Fruit fly (Drosophila melanogaster) whole organism, embryonic: Measurements from ENCODE around the gene Tsf2.

Experiments
- Awh ChIP-seq: fragments of 200-800 bp; sonication (Bioruptor generic); IDR thresholded peaks from 2 replicates; pipeline ENCODE4, ENCODE4 v1.3.6; 2022; ENCODE audit warnings: missing biosample characterization, missing genetic modification characterization
- CG11696 ChIP-seq: fragments of 200-800 bp; sonication (Bioruptor generic); IDR thresholded peaks from 2 replicates; pipeline ENCODE4 v1.3.6; 2022; ENCODE audit warnings: missing biosample characterization, missing genetic modification characterization
- CG12659 ChIP-seq: fragments of 200-800 bp; sonication (Bioruptor generic); optimal IDR thresholded peaks from 3 replicates; lab custom pipeline; 2017; ENCODE audit warnings: mild to moderate bottlenecking, missing biosample characterization, missing genetic modification reagents, missing genetic modification characterization
- CG13123 ChIP-seq: fragments of 200-800 bp; sonication (Bioruptor generic); optimal IDR thresholded peaks from 2 replicates; lab custom pipeline; 2016; ENCODE audit warnings: missing biosample characterization, missing genetic modification characterization
- CG16815 ChIP-seq: fragments of 200-800 bp; sonication (Bioruptor generic); optimal IDR thresholded peaks from 3 replicates; lab custom pipeline; 2017; ENCODE audit warnings: missing biosample characterization, mild to moderate bottlenecking, missing genetic modification characterization
- CG17802 ChIP-seq: fragments of 200-800 bp; sonication (Bioruptor generic); optimal IDR thresholded peaks from 2 replicates; lab custom pipeline; 2018; ENCODE audit warnings: missing biosample characterization, mild to moderate bottlenecking, missing genetic modification characterization, moderate library complexity
- CG17829 ChIP-seq: fragments of 200-800 bp; optimal IDR thresholded peaks from 2 replicates; lab custom pipeline; 2019; ENCODE audit warnings: missing biosample characterization, mild to moderate bottlenecking, missing genetic modification characterization, moderate library complexity
- CG18011 ChIP-seq: fragments of 200-800 bp; sonication (Bioruptor generic); optimal IDR thresholded peaks from 2 replicates; lab custom pipeline; 2017; ENCODE audit warnings: missing biosample characterization, missing genetic modification characterization, mild to moderate bottlenecking, moderate library complexity, missing genotype
- CG2120 ChIP-seq: fragments of 200-800 bp; sonication (Bioruptor generic); optimal IDR thresholded peaks from 3 replicates; lab custom pipeline; 2016; ENCODE audit warnings: missing biosample characterization, missing genetic modification characterization
- CG2199 ChIP-seq: fragments of 200-800 bp; sonication (Bioruptor generic); IDR thresholded peaks from 3 replicates; pipeline ENCODE4 v1.3.6; 2022; ENCODE audit warnings: missing biosample characterization, missing genetic modification characterization
- CG32767 ChIP-seq: fragments of 200-800 bp; sonication (Bioruptor generic); IDR thresholded peaks from 2 replicates; pipeline ENCODE4 v1.3.6; 2022; ENCODE audit warnings: missing biosample characterization, missing genetic modification characterization
- CG33213 ChIP-seq: fragments of 200-800 bp; sonication (Bioruptor generic); optimal IDR thresholded peaks from 3 replicates; lab custom pipeline; 2016; ENCODE audit warnings: missing biosample characterization, missing genetic modification characterization
- CG3407 ChIP-seq: fragments of 200-800 bp; sonication (Bioruptor generic); optimal IDR thresholded peaks from 2 replicates; lab custom pipeline; 2018; ENCODE audit warnings: missing biosample characterization, mild to moderate bottlenecking, missing genetic modification characterization
- CG4360 ChIP-seq: fragments of 200-800 bp; sonication (Bioruptor generic); IDR thresholded peaks from 2 replicates; pipeline ENCODE4 v1.3.6; 2022; ENCODE audit warnings: missing biosample characterization, missing genetic modification characterization
- CG43689 ChIP-seq: fragments of 200-800 bp; sonication (Bioruptor generic); IDR thresholded peaks from 2 replicates; pipeline ENCODE4 v1.3.6; 2022; ENCODE audit warnings: missing biosample characterization, missing genetic modification characterization
- CG4730 ChIP-seq: fragments of 200-800 bp; sonication (Bioruptor generic); IDR thresholded peaks from 2 replicates; pipeline ENCODE4 v1.3.6; 2022; ENCODE audit warnings: missing biosample characterization, missing genetic modification characterization
- CG6272 ChIP-seq: fragments of 200-800 bp; sonication (Bioruptor generic); IDR thresholded peaks from 2 replicates; pipeline ENCODE4 v1.3.6; 2022; ENCODE audit warnings: missing biosample characterization, missing genetic modification characterization
- CG7372 ChIP-seq: fragments of 200-800 bp; sonication (Bioruptor generic); IDR thresholded peaks from 2 replicates; pipeline ENCODE4 v1.3.6; 2022; ENCODE audit warnings: missing biosample characterization, missing genetic modification characterization
- CG8388 ChIP-seq: fragments of 200-800 bp; sonication (Bioruptor generic); optimal IDR thresholded peaks from 2 replicates; lab custom pipeline; 2019; ENCODE audit warnings: missing biosample characterization, mild to moderate bottlenecking, missing genetic modification characterization, moderate library complexity
- CTCF ChIP-seq: fragments of 200-800 bp; sonication (Bioruptor generic); optimal IDR thresholded peaks from 2 replicates; lab custom pipeline; 2017; ENCODE audit warnings: missing biosample characterization, mild to moderate bottlenecking, missing genetic modification characterization, moderate library complexity
- Chrac-16 ChIP-seq: fragments of 200-800 bp; sonication (Bioruptor generic); optimal IDR thresholded peaks from 3 replicates; lab custom pipeline; 2016; ENCODE audit warnings: missing biosample characterization, missing genetic modification characterization
- Dip3 ChIP-seq: fragments of 200-800 bp; sonication (Bioruptor generic); optimal IDR thresholded peaks from 3 replicates; lab custom pipeline; 2016; ENCODE audit warnings: missing biosample characterization, missing genetic modification characterization
- Elba2 ChIP-seq: fragments of 200-800 bp; sonication (Bioruptor generic); optimal IDR thresholded peaks from 3 replicates; lab custom pipeline; 2016; ENCODE audit warnings: missing biosample characterization, missing genetic modification characterization
- Ets97D ChIP-seq: fragments of 200-800 bp; sonication (Bioruptor generic); optimal IDR thresholded peaks from 3 replicates; lab custom pipeline; 2016; ENCODE audit warnings: missing biosample characterization, missing genetic modification characterization
- Hmr ChIP-seq: fragments of 200-800 bp; sonication (Bioruptor generic); optimal IDR thresholded peaks from 3 replicates; lab custom pipeline; 2017; ENCODE audit warnings: mild to moderate bottlenecking, missing biosample characterization, missing genetic modification reagents, missing genetic modification characterization
- Mes4 ChIP-seq: fragments of 200-800 bp; sonication (Bioruptor generic); optimal IDR thresholded peaks from 2 replicates; lab custom pipeline; 2016; ENCODE audit warnings: missing biosample characterization, missing genetic modification characterization
- Optix ChIP-seq: fragments of 200-800 bp; sonication (Bioruptor generic); IDR thresholded peaks from 3 replicates; pipeline ENCODE4 v1.3.6; 2022; ENCODE audit warnings: missing biosample characterization, missing genetic modification characterization
- Xbp1 ChIP-seq: fragments of 200-800 bp; sonication (Bioruptor generic); optimal IDR thresholded peaks from 3 replicates; lab custom pipeline; 2016; ENCODE audit warnings: missing biosample characterization, mild to moderate bottlenecking, missing genetic modification characterization
- amos ChIP-seq: fragments of 200-800 bp; sonication (Bioruptor generic); IDR thresholded peaks from 2 replicates; pipeline ENCODE4 v1.3.6; 2022; ENCODE audit warnings: missing biosample characterization, missing genetic modification characterization; ENCODE audit not compliant: partially characterized antibody
- aop ChIP-seq: fragments of 200-800 bp; sonication (Bioruptor generic); IDR thresholded peaks from 2 replicates; pipeline ENCODE4 v1.3.6; 2022; ENCODE audit warnings: missing biosample characterization, missing genetic modification characterization
- ara ChIP-seq: fragments of 200-800 bp; sonication (Bioruptor generic); IDR thresholded peaks from 2 replicates; pipeline ENCODE4 v1.3.6; 2022; ENCODE audit warnings: missing biosample characterization, missing genetic modification characterization
- ato ChIP-seq: fragments of 200-800 bp; sonication (Bioruptor generic); IDR thresholded peaks from 2 replicates; pipeline ENCODE4 v1.3.6; 2022; ENCODE audit warnings: missing biosample characterization, missing genetic modification characterization; ENCODE audit not compliant: partially characterized antibody
- cg ChIP-seq: fragments of 200-800 bp; sonication (Bioruptor generic); optimal IDR thresholded peaks from 3 replicates; lab custom pipeline; 2019; ENCODE audit warnings: missing biosample characterization, mild to moderate bottlenecking, missing genetic modification characterization, moderate library complexity
- chif ChIP-seq, 2 experiments: fragments of 200-800 bp; sonication (Bioruptor generic); optimal IDR thresholded peaks; 3 replicates each; lab custom pipeline; 2016; ENCODE audit warnings: missing biosample characterization in 2 of 2, missing genetic modification characterization in 2 of 2
- chm ChIP-seq: fragments of 200-800 bp; sonication (Bioruptor generic); IDR thresholded peaks from 2 replicates; pipeline ENCODE4 v1.3.6; 2022; ENCODE audit warnings: missing biosample characterization, missing genetic modification characterization
- gcm ChIP-seq: fragments of 200-800 bp; sonication (Bioruptor generic); optimal IDR thresholded peaks from 2 replicates; lab custom pipeline; 2019; ENCODE audit warnings: missing biosample characterization, mild to moderate bottlenecking, missing genetic modification characterization, moderate library complexity
- gcm2 ChIP-seq: fragments of 200-800 bp; sonication (Bioruptor generic); optimal IDR thresholded peaks from 2 replicates; lab custom pipeline; 2016; ENCODE audit warnings: missing biosample characterization, missing genetic modification characterization
- jing ChIP-seq: fragments of 200-800 bp; sonication (Bioruptor generic); optimal IDR thresholded peaks from 2 replicates; lab custom pipeline; 2018; ENCODE audit warnings: missing biosample characterization, mild to moderate bottlenecking, missing genetic modification characterization
- jumu ChIP-seq: fragments of 200-800 bp; sonication (Bioruptor generic); optimal IDR thresholded peaks from 3 replicates; lab custom pipeline; 2016; ENCODE audit warnings: missing biosample characterization, missing genetic modification characterization
- knrl ChIP-seq: fragments of 200-800 bp; sonication (Bioruptor generic); IDR thresholded peaks from 3 replicates; pipeline ENCODE4 v1.3.6; 2022; ENCODE audit warnings: missing biosample characterization, missing genetic modification characterization; ENCODE audit not compliant: partially characterized antibody
- luna ChIP-seq: fragments of 200-800 bp; sonication (Bioruptor generic); optimal IDR thresholded peaks from 2 replicates; lab custom pipeline; 2016; ENCODE audit warnings: missing biosample characterization, missing genetic modification characterization
- onecut ChIP-seq: fragments of 200-800 bp; sonication (Bioruptor generic); IDR thresholded peaks from 2 replicates; pipeline ENCODE4 v1.3.6; 2022; ENCODE audit warnings: missing biosample characterization, missing genetic modification characterization
- org-1 ChIP-seq: fragments of 200-800 bp; sonication (Bioruptor generic); optimal IDR thresholded peaks from 2 replicates; lab custom pipeline; 2017; ENCODE audit warnings: missing biosample characterization, missing genetic modification characterization
- phol ChIP-seq: fragments of 200-800 bp; sonication (Bioruptor generic); optimal IDR thresholded peaks from 3 replicates; lab custom pipeline; 2018; ENCODE audit warnings: missing biosample characterization, mild to moderate bottlenecking, missing genetic modification characterization, moderate library complexity
- stwl ChIP-seq: fragments of 200-800 bp; sonication (Bioruptor generic); optimal IDR thresholded peaks from 3 replicates; lab custom pipeline; 2018; ENCODE audit warnings: missing biosample characterization, mild to moderate bottlenecking, missing genetic modification characterization, moderate library complexity
- tgo ChIP-seq: fragments of 200-800 bp; sonication (Bioruptor generic); IDR thresholded peaks from 3 replicates; pipeline ENCODE4 v1.3.6; 2022; ENCODE audit warnings: missing biosample characterization, missing genetic modification characterization
- trh ChIP-seq: fragments of 200-800 bp; sonication (Bioruptor generic); optimal IDR thresholded peaks from 2 replicates; lab custom pipeline; 2016; ENCODE audit warnings: missing biosample characterization, missing genetic modification characterization
- ttk ChIP-seq: fragments of 200-800 bp; sonication (Bioruptor generic); IDR thresholded peaks from 2 replicates; pipeline ENCODE4 v2.1.2; 2022; ENCODE audit warnings: missing biosample characterization, missing genetic modification characterization
- tx ChIP-seq: fragments of 200-800 bp; sonication (Bioruptor generic); optimal IDR thresholded peaks from 2 replicates; lab custom pipeline; 2016; ENCODE audit warnings: missing biosample characterization, missing genetic modification characterization
- vfl ChIP-seq: fragments of 200-800 bp; sonication (Bioruptor generic); optimal IDR thresholded peaks from 2 replicates; lab custom pipeline; 2016; ENCODE audit warnings: missing biosample characterization, missing genetic modification characterization
- wek ChIP-seq: fragments of 200-800 bp; sonication (Bioruptor generic); optimal IDR thresholded peaks from 3 replicates; lab custom pipeline; 2018; ENCODE audit warnings: missing biosample characterization, mild to moderate bottlenecking, missing genetic modification characterization, moderate library complexity

Gene Tsf2

DNA sequence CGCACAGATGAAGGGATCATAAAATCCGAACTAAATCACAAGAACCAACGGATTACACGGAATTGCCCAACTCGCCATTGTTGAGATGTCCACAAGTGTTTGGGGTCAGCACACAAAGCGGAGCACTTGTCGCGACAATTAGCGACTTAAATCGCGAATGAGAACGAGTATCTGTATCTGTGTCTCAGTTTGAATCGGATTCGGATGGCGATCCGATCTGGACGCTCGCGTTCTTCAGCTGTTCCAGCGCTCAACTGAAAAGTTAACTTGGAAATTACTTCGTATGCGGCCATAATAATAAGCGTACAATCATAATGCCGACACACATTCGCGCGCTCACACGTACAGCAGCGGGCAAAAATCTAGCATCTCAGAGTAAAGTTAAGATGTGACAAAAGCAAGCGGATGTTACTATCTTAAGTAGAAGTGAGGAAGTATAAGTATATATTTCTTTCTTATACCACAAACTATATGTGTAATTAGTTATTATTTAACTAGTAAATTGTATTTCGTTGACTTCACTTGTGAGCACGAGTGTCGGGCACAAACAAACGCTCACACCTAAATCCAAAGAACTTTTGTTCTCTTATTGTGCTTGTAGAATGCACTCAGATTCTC, 43.0 kb downstream of the Tsf2 start, which contains the start of gene CG10660 (continued):
- peak; percentile 82 for TF ChIP-seq CG3407
- TF ChIP-seq Awh (GFP tag; lab: Robert Waterston, UW): peak; percentile 81
- 0 out of 2 replicates have a peak, but pooled peaks have one; percentile 39 for TF ChIP-seq aop (GFP tag; lab: Robert Waterston, UW)
- TF ChIP-seq CG13123: peak; percentile 27
- TF ChIP-seq CTCF (GFP tag; lab: Kevin White, UChicago): peak; percentile 41
- TF ChIP-seq CG43689 (GFP tag; lab: Robert Waterston, UW): 0 out of 2 replicates have a peak, but pooled peaks have one; percentile 18
- TF ChIP-seq CG11696: peak; percentile 98
- TF ChIP-seq jumu (GFP tag; lab: Kevin White, UChicago): peak; percentile 42
- peak; percentile 89 for TF ChIP-seq gcm (GFP tag; lab: Kevin White, UChicago)
- peak; percentile 18 for TF ChIP-seq luna (GFP tag; lab: Kevin White, UChicago)
- peak; percentile 73 for TF ChIP-seq CG18011 (GFP tag; lab: Kevin White, UChicago)
- peak; percentile 11 for TF ChIP-seq cg (GFP tag; lab: Kevin White, UChicago)
- peak; percentile 80 for TF ChIP-seq tgo (GFP tag; lab: Robert Waterston, UW)
- peak; percentile 85 for TF ChIP-seq org-1 (GFP tag; lab: Kevin White, UChicago)
- TF ChIP-seq Hmr (GFP tag; lab: Kevin White, UChicago): peak; percentile 89
- TF ChIP-seq vfl (GFP tag; lab: Kevin White, UChicago): peak; percentile 11
- peak; percentile 74 for TF ChIP-seq Mes4 (GFP tag; lab: Kevin White, UChicago)
- peak; percentile 39 for TF ChIP-seq tx
- peak; percentile 64 for TF ChIP-seq CG7372 (GFP tag; lab: Robert Waterston, UW)
- no peak for TF ChIP-seq knrl
- TF ChIP-seq ttk: peak; percentile 80
- peak; percentile 81 for TF ChIP-seq jing (GFP tag; lab: Kevin White, UChicago)
- no peak for TF ChIP-seq CG6272
- peak; percentile 67; the same call in 1 of the 2 replicates for TF ChIP-seq CG4730 (GFP tag; lab: Robert Waterston, UW)
- TF ChIP-seq CG12659 (GFP tag; lab: Kevin White, UChicago): peak; percentile 84
- peak; percentile 74 for TF ChIP-seq Chrac-16 (GFP tag; lab: Kevin White, UChicago)
- TF ChIP-seq CG32767 (GFP tag; lab: Robert Waterston, UW): peak; percentile 85
- peak; percentile 78 for TF ChIP-seq ara (GFP tag; lab: Robert Waterston, UW)
- peak; percentile 90 for TF ChIP-seq Xbp1 (GFP tag; lab: Kevin White, UChicago)
- peak; percentile 91 for TF ChIP-seq chm (GFP tag; lab: Robert Waterston, UW)
- no peak for TF ChIP-seq amos
- peak; percentile 65 for TF ChIP-seq CG17802
- TF ChIP-seq trh: peak; percentile 61
- TF ChIP-seq Ets97D (GFP tag; lab: Kevin White, UChicago): peak; percentile 39
- TF ChIP-seq gcm2 (GFP tag; lab: Kevin White, UChicago): peak; percentile 69
- TF ChIP-seq wek (GFP tag; lab: Kevin White, UChicago): peak; percentile 71
- no peak for TF ChIP-seq Elba2 (GFP tag; lab: Kevin White, UChicago)
- TF ChIP-seq chif (GFP tag; optimal IDR thresholded peaks at IDR 0.05; lab: Kevin White, UChicago): peak; percentile 80 to 82
- TF ChIP-seq CG33213 (GFP tag; lab: Kevin White, UChicago): peak; percentile 53
- TF ChIP-seq CG16815 (GFP tag; lab: Kevin White, UChicago): peak; percentile 68
- peak; percentile 85 for TF ChIP-seq Optix
- TF ChIP-seq ato: no peak
- no peak for TF ChIP-seq stwl (tag; lab: Kevin White, UChicago)
- TF ChIP-seq CG2120 (GFP tag; lab: Kevin White, UChicago): peak; percentile 85
- peak; percentile 76 for TF ChIP-seq CG17829 (tag; lab: Kevin White, UChicago)
- TF ChIP-seq phol (tag; lab: Kevin White, UChicago): peak; percentile 86
- peak; percentile 91 for TF ChIP-seq CG8388 (GFP tag; lab: Kevin White, UChicago)
- TF ChIP-seq CG4360: 0 out of 2 replicates have a peak, but pooled peaks have one; percentile 42
- no peak; the same call in 2 of the 3 replicates for TF ChIP-seq CG2199 (GFP tag; lab: Robert Waterston, UW)
- peak; percentile 83 for TF ChIP-seq onecut (GFP tag; lab: Robert Waterston, UW)
- TF ChIP-seq Dip3 (GFP tag; lab: Kevin White, UChicago): peak; percentile 69
